Worm (Caenorhabditis elegans) whole organism, L1 larva: Measurements from ENCODE around the gene F13E9.15.

Source experiments
- Y116A8C.19 ChIP-seq: sonication (generic microtip); optimal IDR thresholded peaks from 2 replicates; lab custom pipeline; 2016; ENCODE audit warnings: missing compliant biosample characterization, missing genetic modification characterization, borderline replicate concordance
- alr-1 ChIP-seq: fragments of 200-800 bp; sonication (Bioruptor generic); optimal IDR thresholded peaks from 2 replicates; lab custom pipeline; 2018; ENCODE audit warnings: borderline replicate concordance, mild to moderate bottlenecking, missing genetic modification characterization, missing compliant biosample characterization
- ama-1 ChIP-seq: fragments of 150-350 bp; optimal IDR thresholded peaks from 2 replicates; lab custom pipeline; 2014
- ceh-82 ChIP-seq, 3 experiments: fragments of 150-350 bp in 1 of 3; sonication (generic microtip) in 2 of 3; optimal IDR thresholded peaks; 2 replicates each; lab custom pipeline; 2014 to 2017; ENCODE audit warnings: missing biosample characterization in 3 of 3, missing genetic modification characterization in 3 of 3
- fos-1 ChIP-seq: fragments of 150-350 bp; optimal IDR thresholded peaks from 2 replicates; lab custom pipeline; 2014; ENCODE audit warnings: missing biosample characterization, missing genetic modification characterization
- lin-35 ChIP-seq, 2 experiments: fragments of 150-350 bp; optimal IDR thresholded peaks; 2 replicates each; lab custom pipeline; 2014; ENCODE audit warnings: missing biosample characterization in 2 of 2, missing genetic modification characterization in 2 of 2, missing genetic modification reagents in 2 of 2
- nhr-11 ChIP-seq: fragments of 150-350 bp; optimal IDR thresholded peaks from 2 replicates; lab custom pipeline; 2014; ENCODE audit warnings: missing biosample characterization, missing genetic modification characterization
- nhr-237 ChIP-seq: fragments of 150-350 bp; optimal IDR thresholded peaks from 2 replicates; lab custom pipeline; 2014; ENCODE audit warnings: missing biosample characterization, missing genetic modification characterization
- nhr-28 ChIP-seq: fragments of 150-350 bp; optimal IDR thresholded peaks from 2 replicates; lab custom pipeline; 2014; ENCODE audit warnings: missing biosample characterization, missing genetic modification characterization
- nhr-76 ChIP-seq: sonication (generic microtip); optimal IDR thresholded peaks from 2 replicates; lab custom pipeline; 2017; ENCODE audit warnings: missing biosample characterization, missing genetic modification characterization
- skn-1 ChIP-seq: fragments of 150-350 bp; optimal IDR thresholded peaks from 2 replicates; lab custom pipeline; 2014; ENCODE audit warnings: missing biosample characterization, missing genetic modification characterization
- tbx-2 ChIP-seq: sonication (generic microtip); optimal IDR thresholded peaks from 2 replicates; lab custom pipeline; 2016; ENCODE audit warnings: missing genetic modification characterization, missing compliant biosample characterization
- zag-1 ChIP-seq: fragments of 150-350 bp; optimal IDR thresholded peaks from 2 replicates; lab custom pipeline; 2014; ENCODE audit warnings: missing biosample characterization, missing genetic modification characterization
- ztf-11 ChIP-seq, 2 experiments: sonication (generic microtip); optimal IDR thresholded peaks; 2 replicates each; lab custom pipeline; 2016 to 2017; ENCODE audit warnings: missing genetic modification characterization in 2 of 2, missing biosample characterization in 1 of 2, missing compliant biosample characterization in 1 of 2

DNA sequence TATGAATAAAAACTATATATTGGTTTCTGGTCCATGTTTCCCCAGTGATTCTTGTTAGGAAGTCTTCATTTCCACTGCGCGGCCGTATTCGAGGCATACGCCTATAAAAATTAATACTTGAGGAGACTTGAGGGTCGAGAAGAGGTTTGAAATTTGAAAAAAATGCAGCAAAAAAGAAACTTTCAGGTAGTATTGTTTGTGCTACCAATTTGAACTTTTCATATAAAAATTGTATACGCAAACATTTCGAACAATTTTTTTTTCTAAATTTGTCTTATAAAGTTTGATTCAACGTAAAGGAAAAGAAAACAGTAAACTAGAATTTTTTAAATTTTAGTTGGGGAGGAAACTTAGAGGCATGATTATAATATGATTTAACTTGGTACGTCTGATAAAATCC lies 37.8 kb downstream of the F13E9.15 start, which contains the start of gene T11G6.4:
- TF ChIP-seq alr-1 (tag; lab: Kevin White, UChicago): no peak
- TF ChIP-seq ama-1 (lab: Kevin White, UChicago): no peak
- no peak for TF ChIP-seq lin-35 (GFP tag; optimal IDR thresholded peaks at IDR 0.05; lab: Kevin White, UChicago)
- TF ChIP-seq ceh-82 (tag; optimal IDR thresholded peaks at IDR 0.05; lab: Kevin White, UChicago): no peak
- no peak for TF ChIP-seq Y116A8C.19 (tag; lab: Kevin White, UChicago)
- TF ChIP-seq nhr-11: no peak
- TF ChIP-seq ztf-11 (tag; optimal IDR thresholded peaks at IDR 0.05; lab: Kevin White, UChicago): no peak
- TF ChIP-seq fos-1: no peak
- no peak for TF ChIP-seq nhr-28 (tag; lab: Kevin White, UChicago)
- TF ChIP-seq skn-1 (tag; lab: Kevin White, UChicago): no peak
- TF ChIP-seq tbx-2 (tag; lab: Kevin White, UChicago): no peak
- TF ChIP-seq nhr-237: no peak
- no peak for TF ChIP-seq nhr-76 (tag; lab: Kevin White, UChicago)
- TF ChIP-seq zag-1 (tag; lab: Kevin White, UChicago): no peak
